Worm (Caenorhabditis elegans): Measurements from ENCODE around the gene clh-5.

The clh-5 gene

ce11 chrII:9117789-9118242 lies 19.4 kb upstream of the clh-5 start:
- TF ChIP-seq nhr-23 (tag; optimal IDR thresholded peaks at IDR 0.05): no peak
- TF ChIP-seq nhr-77 (tag; optimal IDR thresholded peaks at IDR 0.05): no peak
- TF ChIP-seq lin-39 (tag; optimal IDR thresholded peaks at IDR 0.05): no peak
- no peak for TF ChIP-seq egl-27 (tag; optimal IDR thresholded peaks at IDR 0.05)
- no peak for TF ChIP-seq R02D3.7 (tag; optimal IDR thresholded peaks at IDR 0.05)
- TF ChIP-seq elt-1 (tag; optimal IDR thresholded peaks at IDR 0.05): no peak
- TF ChIP-seq ceh-82 (tag; optimal IDR thresholded peaks at IDR 0.05): no peak
- no peak for TF ChIP-seq nhr-76 (tag; optimal IDR thresholded peaks at IDR 0.05)
- peak; percentile 78 for TF ChIP-seq elt-2 (tag; optimal IDR thresholded peaks at IDR 0.05)
- no peak for TF ChIP-seq lin-15B (tag; optimal IDR thresholded peaks at IDR 0.05)
- TF ChIP-seq pha-4 (tag; optimal IDR thresholded peaks at IDR 0.05): peak; percentile 35
- TF ChIP-seq jun-1 (tag; optimal IDR thresholded peaks at IDR 0.05): no peak
- TF ChIP-seq nhr-11 (tag; optimal IDR thresholded peaks at IDR 0.05): peak; percentile 72
- TF ChIP-seq daf-12 (tag; optimal IDR thresholded peaks at IDR 0.05): no peak
- peak; percentile 2 for TF ChIP-seq tbx-2 (tag; optimal IDR thresholded peaks at IDR 0.05)
- no peak for TF ChIP-seq nhr-12 (tag; optimal IDR thresholded peaks at IDR 0.05)
- TF ChIP-seq nhr-67 (tag; optimal IDR thresholded peaks at IDR 0.05): no peak
- TF ChIP-seq nhr-43 (tag; optimal IDR thresholded peaks at IDR 0.05; ENCODE audit: poor library complexity, severe bottlenecking): no peak
- TF ChIP-seq pqm-1 (tag; optimal IDR thresholded peaks at IDR 0.05): peak; percentile 50
- TF ChIP-seq ztf-4 (tag; optimal IDR thresholded peaks at IDR 0.05): no peak
- no peak for TF ChIP-seq ceh-16 (tag; optimal IDR thresholded peaks at IDR 0.05)

ce11 chrII:9116404-9116803 lies 18.0 kb upstream of the clh-5 start:
- no peak for TF ChIP-seq aly-2 (tag; optimal IDR thresholded peaks at IDR 0.05)
- TF ChIP-seq ceh-28 (tag; optimal IDR thresholded peaks at IDR 0.05): no peak
- no peak for TF ChIP-seq ama-1 (optimal IDR thresholded peaks at IDR 0.05)
- no peak for TF ChIP-seq ztf-11 (tag; optimal IDR thresholded peaks at IDR 0.05)
- TF ChIP-seq nhr-237 (tag; optimal IDR thresholded peaks at IDR 0.05): no peak
- no peak for TF ChIP-seq R02D3.7 (tag; optimal IDR thresholded peaks at IDR 0.05)
- TF ChIP-seq tbx-2 (tag; optimal IDR thresholded peaks at IDR 0.05): no peak
- TF ChIP-seq nhr-28 (tag; optimal IDR thresholded peaks at IDR 0.05): no peak
- no peak for TF ChIP-seq nhr-76 (tag; optimal IDR thresholded peaks at IDR 0.05)
- no peak for TF ChIP-seq nhr-43 (tag; optimal IDR thresholded peaks at IDR 0.05; ENCODE audit: poor library complexity, severe bottlenecking)
- no peak for TF ChIP-seq nhr-23 (tag; optimal IDR thresholded peaks at IDR 0.05)
- peak; percentile 20 for TF ChIP-seq pha-4 (tag; optimal IDR thresholded peaks at IDR 0.05)
- TF ChIP-seq egl-5 (tag; optimal IDR thresholded peaks at IDR 0.05): no peak
- TF ChIP-seq ZK546.5 (tag; optimal IDR thresholded peaks at IDR 0.05): no peak
- no peak for TF ChIP-seq nhr-11 (tag; optimal IDR thresholded peaks at IDR 0.05)
- no peak for TF ChIP-seq elt-1 (tag; optimal IDR thresholded peaks at IDR 0.05)
- no peak for TF ChIP-seq elt-3 (tag; optimal IDR thresholded peaks at IDR 0.05)
- TF ChIP-seq elt-2 (tag; optimal IDR thresholded peaks at IDR 0.05): peak; percentile 65
- peak; percentile 61 for TF ChIP-seq pqm-1 (tag; optimal IDR thresholded peaks at IDR 0.05)
- no peak for TF ChIP-seq ceh-16 (tag; optimal IDR thresholded peaks at IDR 0.05)
- peak; percentile 36 for TF ChIP-seq skn-1 (tag; optimal IDR thresholded peaks at IDR 0.05)
- TF ChIP-seq fkh-10 (GFP tag; optimal IDR thresholded peaks at IDR 0.05): no peak
- no peak for TF ChIP-seq snpc-4 (tag; optimal IDR thresholded peaks at IDR 0.05)
- no peak for TF ChIP-seq jun-1 (tag; optimal IDR thresholded peaks at IDR 0.05)
- TF ChIP-seq ztf-4 (tag; optimal IDR thresholded peaks at IDR 0.05): no peak
- TF ChIP-seq zag-1 (tag; optimal IDR thresholded peaks at IDR 0.05): no peak
- no peak for TF ChIP-seq nhr-77 (tag; optimal IDR thresholded peaks at IDR 0.05)

- TF ChIP-seq nhr-11 (tag; optimal IDR thresholded peaks at IDR 0.05) (peak; percentile 67), fos-1 (tag; optimal IDR thresholded peaks at IDR 0.05) (no peak)
These were observed 17.2 kb upstream of the clh-5 start for ce11 chrII:9115644-9116043.

DNA sequence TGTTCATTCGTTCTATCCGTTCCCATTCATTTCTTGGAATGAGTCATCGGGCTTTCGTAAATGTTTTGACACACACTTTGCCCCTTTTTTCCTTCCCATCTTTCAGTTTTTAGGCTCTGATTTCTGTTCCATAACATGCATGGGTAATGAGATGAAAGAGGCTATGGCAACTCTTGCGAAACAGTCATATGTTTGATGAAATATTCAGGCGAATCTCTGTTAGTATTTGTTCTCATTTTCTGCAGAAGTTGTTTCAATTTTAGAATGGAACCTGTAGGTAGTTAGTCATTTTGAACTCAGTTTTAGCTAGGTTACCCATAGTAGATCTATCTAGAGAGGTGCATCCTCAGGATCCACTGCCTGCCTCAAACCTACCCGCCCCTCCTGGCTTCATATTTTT lies 16.6 kb upstream of the clh-5 start:
- TF ChIP-seq lsy-12 (tag; optimal IDR thresholded peaks at IDR 0.05) (no peak), lin-39 (tag; optimal IDR thresholded peaks at IDR 0.05) (no peak), nhr-67 (tag; optimal IDR thresholded peaks at IDR 0.05) (no peak), pqm-1 (tag; optimal IDR thresholded peaks at IDR 0.05) (no peak), hmg-11 (tag; optimal IDR thresholded peaks at IDR 0.05) (no peak), ZK546.5 (tag; optimal IDR thresholded peaks at IDR 0.05) (no peak), elt-1 (tag; optimal IDR thresholded peaks at IDR 0.05) (no peak), eor-1 (tag; optimal IDR thresholded peaks at IDR 0.05) (no peak), aly-2 (tag; optimal IDR thresholded peaks at IDR 0.05) (no peak), nhr-77 (tag; optimal IDR thresholded peaks at IDR 0.05) (no peak), nhr-76 (tag; optimal IDR thresholded peaks at IDR 0.05) (no peak)
